Worm (Caenorhabditis elegans) whole organism, early embryonic: ENCODE data around the gene ttr-25.

Experiments used
- B0310.2 ChIP-seq: sonication (generic microtip); optimal IDR thresholded peaks from 2 replicates; lab custom pipeline; 2016; ENCODE audit warnings: mild to moderate bottlenecking, missing genetic modification characterization, missing compliant biosample characterization
- F13C5.2 ChIP-seq: sonication (generic microtip); optimal IDR thresholded peaks from 2 replicates; lab custom pipeline; 2017; ENCODE audit warnings: mild to moderate bottlenecking, missing genetic modification characterization, inconsistent platforms, missing compliant biosample characterization
- aly-1 ChIP-seq: sonication (generic microtip); optimal IDR thresholded peaks from 2 replicates; lab custom pipeline; 2016; ENCODE audit warnings: missing genetic modification characterization, missing compliant biosample characterization
- ama-1 ChIP-seq: fragments of 150-350 bp; optimal IDR thresholded peaks from 2 replicates; lab custom pipeline; 2014
- ceh-13 ChIP-seq: fragments of 200-800 bp; sonication (Bioruptor generic); optimal IDR thresholded peaks from 2 replicates; lab custom pipeline; 2018; ENCODE audit warnings: mild to moderate bottlenecking, missing genetic modification characterization, missing compliant biosample characterization
- ceh-36 ChIP-seq: sonication (generic microtip); optimal IDR thresholded peaks from 2 replicates; lab custom pipeline; 2016; ENCODE audit warnings: missing genetic modification characterization, inconsistent platforms, missing compliant biosample characterization
- ets-7 ChIP-seq: sonication (generic microtip); optimal IDR thresholded peaks from 2 replicates; lab custom pipeline; 2016; ENCODE audit warnings: missing genotype, missing genetic modification characterization, missing compliant biosample characterization
- flt-1 ChIP-seq: fragments of 200-800 bp; sonication (Bioruptor generic); IDR thresholded peaks from 2 replicates; pipeline ENCODE4 v1.3.6; 2022; ENCODE audit warnings: missing genetic modification characterization, missing compliant biosample characterization
- hmbx-1 ChIP-seq: sonication (generic microtip); optimal IDR thresholded peaks from 2 replicates; lab custom pipeline; 2016; ENCODE audit warnings: mild to moderate bottlenecking, missing genetic modification characterization, missing compliant biosample characterization
- hmg-4 ChIP-seq: fragments of 200-800 bp; sonication (Bioruptor generic); optimal IDR thresholded peaks from 2 replicates; lab custom pipeline; 2018; ENCODE audit warnings: mild to moderate bottlenecking, missing genetic modification characterization, missing compliant biosample characterization
- hnd-1 ChIP-seq: sonication (generic microtip); optimal IDR thresholded peaks from 2 replicates; lab custom pipeline; 2016; ENCODE audit warnings: missing genetic modification characterization, missing compliant biosample characterization
- pes-1 ChIP-seq: fragments of 200-800 bp; sonication (Bioruptor generic); IDR thresholded peaks from 2 replicates; pipeline ENCODE4 v1.3.6; 2022; ENCODE audit warnings: missing genetic modification reagents, missing genetic modification characterization, missing compliant biosample characterization
- scrt-1 ChIP-seq: fragments of 200-800 bp; sonication (Bioruptor generic); IDR thresholded peaks from 2 replicates; pipeline ENCODE4 v1.3.6; 2022; ENCODE audit warnings: missing genetic modification characterization, missing compliant biosample characterization
- sea-1 ChIP-seq: fragments of 200-800 bp; sonication (Bioruptor generic); conservative IDR thresholded peaks from 2 replicates; pipeline ENCODE4 v1.3.6; 2022; ENCODE audit warnings: missing genetic modification characterization, missing compliant biosample characterization
- tbx-11 ChIP-seq: fragments of 200-800 bp; sonication (Bioruptor generic); IDR thresholded peaks from 2 replicates; pipeline ENCODE4 v1.3.6; 2022; ENCODE audit warnings: missing genetic modification characterization, missing compliant biosample characterization
- tbx-37 ChIP-seq: fragments of 200-800 bp; sonication (Bioruptor generic); conservative IDR thresholded peaks from 2 replicates; pipeline ENCODE4 v1.3.6; 2022; ENCODE audit warnings: missing genetic modification reagents, missing genetic modification characterization, missing compliant biosample characterization
- tra-4 ChIP-seq: sonication (generic microtip); optimal IDR thresholded peaks from 2 replicates; lab custom pipeline; 2017; ENCODE audit warnings: missing genetic modification characterization, missing compliant biosample characterization

ttr-25 gene

ce11 chrV:18556488-18556887 is at the start of gene ttr-25, which contains the start of gene ttr-24:
Gene ttr-25 (plus strand): TSS chrV:18556714.
Gene ttr-24 (minus strand): TSS chrV:18556643.
- no peak for TF ChIP-seq tbx-37 (GFP tag; lab: Robert Waterston, UW)
- no peak for TF ChIP-seq ceh-36 (tag; lab: Kevin White, UChicago)
- TF ChIP-seq tbx-11, result no peak
- TF ChIP-seq flt-1 (GFP tag; lab: Robert Waterston, UW), result no peak

ce11 chrV:18506772-18507171 is 49.7 kb upstream of the ttr-25 start:
- TF ChIP-seq hnd-1 (tag; lab: Kevin White, UChicago) (no peak), ceh-13 (GFP tag; lab: Kevin White, UChicago) (peak; percentile 4), hmg-4 (GFP tag; lab: Kevin White, UChicago) (no peak)

DNA sequence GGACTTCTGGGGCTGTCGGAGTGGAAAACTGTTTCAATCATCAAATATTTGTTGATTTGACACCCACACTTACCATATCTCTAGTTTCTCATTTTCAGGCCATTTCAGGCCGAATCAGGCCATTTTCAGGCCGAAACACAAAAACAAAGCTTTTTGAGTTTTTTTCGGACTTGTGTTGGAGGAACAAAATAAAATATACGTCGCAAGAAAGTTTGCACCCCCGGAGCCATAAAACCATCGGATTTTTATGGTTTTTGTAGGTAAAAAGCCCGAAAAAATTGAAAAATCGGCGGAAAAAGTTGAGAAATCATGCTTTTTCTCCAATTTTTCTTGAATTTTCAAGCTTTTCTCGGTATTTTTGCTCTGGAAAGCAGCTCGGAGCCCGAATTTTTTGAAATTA is 48.0 kb upstream of the ttr-25 start, which contains the start of gene Y51A2D.1:
Gene Y51A2D.1 (plus strand): TSS at position 301 of the 400 bp plus-strand sequence.
- TF ChIP-seq sea-1 (GFP tag; lab: Robert Waterston, UW) (no peak), F13C5.2 (tag; lab: Kevin White, UChicago) (no peak), ama-1 (lab: Kevin White, UChicago) (no peak), tbx-11 (no peak), tra-4 (tag; lab: Kevin White, UChicago) (no peak), B0310.2 (tag; lab: Kevin White, UChicago) (no peak), pes-1 (no peak), tbx-37 (GFP tag; lab: Robert Waterston, UW) (no peak)

- TF ChIP-seq ama-1 (lab: Kevin White, UChicago), result no peak
- no peak for TF ChIP-seq ceh-13 (GFP tag; lab: Kevin White, UChicago)
- no peak for TF ChIP-seq ets-7 (tag; lab: Kevin White, UChicago)
- TF ChIP-seq tra-4 (tag; lab: Kevin White, UChicago), result no peak
- no peak for TF ChIP-seq hmg-4 (GFP tag; lab: Kevin White, UChicago)
- no peak for TF ChIP-seq tbx-37 (GFP tag; lab: Robert Waterston, UW)
- no peak for TF ChIP-seq hnd-1 (tag; lab: Kevin White, UChicago)
- TF ChIP-seq aly-1 (tag; lab: Kevin White, UChicago), result no peak
- no peak for TF ChIP-seq scrt-1
- no peak for TF ChIP-seq sea-1 (GFP tag; lab: Robert Waterston, UW)
- TF ChIP-seq flt-1 (GFP tag; lab: Robert Waterston, UW), result no peak
- TF ChIP-seq B0310.2 (tag; lab: Kevin White, UChicago), result no peak
- TF ChIP-seq F13C5.2 (tag; lab: Kevin White, UChicago), result no peak
- TF ChIP-seq tbx-11, result no peak
- no peak for TF ChIP-seq pes-1
- TF ChIP-seq hmbx-1 (tag; lab: Kevin White, UChicago), result no peak
- TF ChIP-seq ceh-36 (tag; lab: Kevin White, UChicago), result no peak
Measured at ce11 chrV:18511847-18512246, 44.7 kb upstream of the ttr-25 start.

- TF ChIP-seq ceh-13 (GFP tag; lab: Kevin White, UChicago), result no peak
- no peak for TF ChIP-seq ets-7 (tag; lab: Kevin White, UChicago)
- no peak for TF ChIP-seq hnd-1 (tag; lab: Kevin White, UChicago)
- TF ChIP-seq flt-1 (GFP tag; lab: Robert Waterston, UW), result no peak
- TF ChIP-seq ceh-36 (tag; lab: Kevin White, UChicago), result no peak
- TF ChIP-seq F13C5.2 (tag; lab: Kevin White, UChicago), result no peak
- no peak for TF ChIP-seq sea-1 (GFP tag; lab: Robert Waterston, UW)
- TF ChIP-seq tbx-37 (GFP tag; lab: Robert Waterston, UW), result no peak
- no peak for TF ChIP-seq scrt-1
- TF ChIP-seq tra-4 (tag; lab: Kevin White, UChicago), result no peak
- TF ChIP-seq ama-1 (lab: Kevin White, UChicago), result no peak
Measured at ce11 chrV:18516496-18516895, 40.0 kb upstream of the ttr-25 start, which contains the start of gene hmit-1.1. Gene hmit-1.1 (plus strand): TSS chrV:18516789.

DNA sequence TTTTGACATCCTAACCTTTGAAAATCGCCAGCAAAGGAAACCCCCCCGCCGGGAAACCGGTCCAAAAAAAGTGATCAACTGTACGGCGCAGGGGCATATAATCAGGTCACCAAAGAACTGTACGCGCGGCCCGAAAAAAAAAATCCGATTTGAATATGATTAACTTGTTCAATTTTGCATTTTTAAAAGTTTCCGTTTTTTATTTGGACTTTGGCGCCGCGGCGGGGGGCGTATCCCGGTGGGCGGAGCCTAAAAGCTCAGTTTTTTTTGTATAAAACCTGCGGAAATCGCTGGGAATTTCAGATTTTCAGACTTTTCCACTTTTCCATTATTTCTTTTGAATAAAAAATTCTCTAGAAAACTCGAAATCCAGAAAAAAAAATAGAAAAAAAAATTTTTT is 32.1 kb upstream of the ttr-25 start, which contains the start of gene hmit-1.2:
Gene hmit-1.2 (plus strand): TSS at position 301 of the 400 bp plus-strand sequence.
- no peak for TF ChIP-seq sea-1 (GFP tag; lab: Robert Waterston, UW)
- TF ChIP-seq ceh-36 (tag; lab: Kevin White, UChicago), result no peak
- no peak for TF ChIP-seq flt-1 (GFP tag; lab: Robert Waterston, UW)
- no peak for TF ChIP-seq ets-7 (tag; lab: Kevin White, UChicago)
- TF ChIP-seq tra-4 (tag; lab: Kevin White, UChicago), result no peak
- no peak for TF ChIP-seq hmg-4 (GFP tag; lab: Kevin White, UChicago)
- TF ChIP-seq hnd-1 (tag; lab: Kevin White, UChicago), result no peak
- no peak for TF ChIP-seq B0310.2 (tag; lab: Kevin White, UChicago)
- no peak for TF ChIP-seq scrt-1
- TF ChIP-seq ama-1 (lab: Kevin White, UChicago), result no peak
- TF ChIP-seq aly-1 (tag; lab: Kevin White, UChicago), result no peak
- no peak for TF ChIP-seq pes-1
- no peak for TF ChIP-seq tbx-37 (GFP tag; lab: Robert Waterston, UW)
- no peak for TF ChIP-seq hmbx-1 (tag; lab: Kevin White, UChicago)
- no peak for TF ChIP-seq ceh-13 (GFP tag; lab: Kevin White, UChicago)
- no peak for TF ChIP-seq tbx-11
- TF ChIP-seq F13C5.2 (tag; lab: Kevin White, UChicago), result no peak

- TF ChIP-seq hmg-4 (GFP tag; lab: Kevin White, UChicago) (no peak), hmbx-1 (tag; lab: Kevin White, UChicago) (no peak), ceh-13 (GFP tag; lab: Kevin White, UChicago) (no peak), tbx-11 (no peak), tra-4 (tag; lab: Kevin White, UChicago) (no peak), pes-1 (no peak), B0310.2 (tag; lab: Kevin White, UChicago) (no peak), aly-1 (tag; lab: Kevin White, UChicago) (no peak), hnd-1 (tag; lab: Kevin White, UChicago) (no peak), ama-1 (lab: Kevin White, UChicago) (no peak), flt-1 (GFP tag; lab: Robert Waterston, UW) (no peak), tbx-37 (GFP tag; lab: Robert Waterston, UW) (no peak), ceh-36 (tag; lab: Kevin White, UChicago) (no peak), ets-7 (tag; lab: Kevin White, UChicago) (no peak)
Measured at ce11 chrV:18533606-18534005, 22.9 kb upstream of the ttr-25 start, which contains the start of gene ints-5. Gene ints-5 (plus strand): TSS chrV:18533953.
